Fruit fly (Drosophila melanogaster) whole organism, embryonic: ENCODE measurements around the gene CG43251.

Experiments
- B-H1 ChIP-seq: fragments of 200-800 bp; sonication (Bioruptor generic); IDR thresholded peaks from 3 replicates; pipeline ENCODE4 v1.3.6; 2022; ENCODE audit warnings: missing biosample characterization, missing genetic modification characterization
- CG10565 ChIP-seq: fragments of 200-800 bp; sonication (Bioruptor generic); optimal IDR thresholded peaks from 3 replicates; lab custom pipeline; 2016; ENCODE audit warnings: missing biosample characterization, mild to moderate bottlenecking, missing genetic modification characterization
- CG11398 ChIP-seq: fragments of 200-800 bp; sonication (Bioruptor generic); optimal IDR thresholded peaks from 2 replicates; lab custom pipeline; 2016; ENCODE audit warnings: missing biosample characterization, missing genetic modification characterization
- CG12942 ChIP-seq: fragments of 200-800 bp; sonication (Bioruptor generic); optimal IDR thresholded peaks from 3 replicates; lab custom pipeline; 2016; ENCODE audit warnings: missing biosample characterization, missing genetic modification characterization
- CG13287 ChIP-seq: fragments of 200-800 bp; sonication (Bioruptor generic); IDR thresholded peaks from 2 replicates; pipeline ENCODE4 v1.3.6; 2022; ENCODE audit warnings: missing biosample characterization, missing genetic modification characterization; ENCODE audit not compliant: partially characterized antibody
- CG13624 ChIP-seq: fragments of 200-800 bp; sonication (Bioruptor generic); optimal IDR thresholded peaks from 2 replicates; lab custom pipeline; 2016; ENCODE audit warnings: missing biosample characterization, missing genetic modification characterization
- CG13894 ChIP-seq: fragments of 200-800 bp; sonication (Bioruptor generic); optimal IDR thresholded peaks from 3 replicates; lab custom pipeline; 2018; ENCODE audit warnings: missing biosample characterization, mild to moderate bottlenecking, missing genetic modification characterization, moderate library complexity
- CG15073 ChIP-seq: fragments of 200-800 bp; sonication (Bioruptor generic); optimal IDR thresholded peaks from 2 replicates; lab custom pipeline; 2016; ENCODE audit warnings: missing biosample characterization, missing genetic modification characterization
- CG16863 ChIP-seq: fragments of 200-800 bp; sonication (Bioruptor generic); optimal IDR thresholded peaks from 3 replicates; lab custom pipeline; 2016; ENCODE audit warnings: missing biosample characterization, missing genetic modification characterization
- CG17359 ChIP-seq: fragments of 200-800 bp; sonication (Bioruptor generic); optimal IDR thresholded peaks from 3 replicates; lab custom pipeline; 2018; ENCODE audit warnings: missing biosample characterization, mild to moderate bottlenecking, missing genetic modification characterization, moderate library complexity
- CG18619 ChIP-seq: fragments of 200-800 bp; sonication (Bioruptor generic); optimal IDR thresholded peaks from 3 replicates; lab custom pipeline; 2017; ENCODE audit warnings: missing biosample characterization, mild to moderate bottlenecking, missing genetic modification characterization
- CG2129 ChIP-seq: fragments of 200-800 bp; sonication (Bioruptor generic); IDR thresholded peaks from 2 replicates; pipeline ENCODE4 v1.3.6; 2022; ENCODE audit warnings: missing biosample characterization, missing genetic modification characterization; ENCODE audit not compliant: partially characterized antibody
- CG2199 ChIP-seq: fragments of 200-800 bp; sonication (Bioruptor generic); IDR thresholded peaks from 3 replicates; pipeline ENCODE4 v1.3.6; 2022; ENCODE audit warnings: missing biosample characterization, missing genetic modification characterization
- CG2678 ChIP-seq: fragments of 200-800 bp; sonication (Bioruptor generic); optimal IDR thresholded peaks from 3 replicates; lab custom pipeline; 2019; ENCODE audit warnings: missing biosample characterization, mild to moderate bottlenecking, missing genetic modification characterization, moderate library complexity
- CG3065 ChIP-seq: fragments of 200-800 bp; sonication (Bioruptor generic); optimal IDR thresholded peaks from 2 replicates; lab custom pipeline; 2016; ENCODE audit warnings: missing biosample characterization, missing genetic modification characterization
- CG31388 ChIP-seq: fragments of 200-800 bp; sonication (Bioruptor generic); optimal IDR thresholded peaks from 2 replicates; lab custom pipeline; 2016; ENCODE audit warnings: missing biosample characterization, missing genetic modification characterization
- CG3995 ChIP-seq: fragments of 200-800 bp; sonication (Bioruptor generic); optimal IDR thresholded peaks from 3 replicates; lab custom pipeline; 2016; ENCODE audit warnings: missing biosample characterization, missing genetic modification characterization
- CG42726 ChIP-seq: fragments of 200-800 bp; sonication (Bioruptor generic); IDR thresholded peaks from 2 replicates; pipeline ENCODE4 v1.3.6; 2022; ENCODE audit warnings: missing biosample characterization, missing genetic modification characterization; ENCODE audit not compliant: partially characterized antibody
- CG7928 ChIP-seq: fragments of 200-800 bp; sonication (Bioruptor generic); optimal IDR thresholded peaks from 2 replicates; lab custom pipeline; 2017; ENCODE audit warnings: missing biosample characterization, mild to moderate bottlenecking, missing genetic modification characterization
- CG8765 ChIP-seq: fragments of 200-800 bp; sonication (Bioruptor generic); IDR thresholded peaks from 2 replicates; pipeline ENCODE4 v1.3.6; 2022; ENCODE audit warnings: missing biosample characterization, missing genetic modification characterization
- CG9609 ChIP-seq: fragments of 200-800 bp; sonication (Bioruptor generic); optimal IDR thresholded peaks from 3 replicates; lab custom pipeline; 2016; ENCODE audit warnings: missing biosample characterization, missing genetic modification characterization
- CkIIα-i1 ChIP-seq: fragments of 200-800 bp; sonication (Bioruptor generic); IDR thresholded peaks from 2 replicates; pipeline ENCODE4 v1.3.6; 2022; ENCODE audit warnings: missing biosample characterization, missing genetic modification characterization
- Doc3 ChIP-seq: fragments of 200-800 bp; sonication (Bioruptor generic); IDR thresholded peaks from 3 replicates; pipeline ENCODE4 v1.3.6; 2022; ENCODE audit warnings: missing biosample characterization, missing genetic modification characterization; ENCODE audit not compliant: partially characterized antibody
- Ets97D ChIP-seq: fragments of 200-800 bp; sonication (Bioruptor generic); optimal IDR thresholded peaks from 3 replicates; lab custom pipeline; 2016; ENCODE audit warnings: missing biosample characterization, missing genetic modification characterization
- Hmx ChIP-seq: fragments of 200-800 bp; sonication (Bioruptor generic); optimal IDR thresholded peaks from 2 replicates; lab custom pipeline; 2016; ENCODE audit warnings: missing biosample characterization, missing genetic modification characterization
- Lhr ChIP-seq: fragments of 200-800 bp; sonication (Bioruptor generic); optimal IDR thresholded peaks from 3 replicates; lab custom pipeline; 2017; ENCODE audit warnings: mild to moderate bottlenecking, missing biosample characterization, missing genetic modification reagents, missing genetic modification characterization
- MESR4 ChIP-seq: fragments of 200-800 bp; sonication (Bioruptor generic); optimal IDR thresholded peaks from 2 replicates; lab custom pipeline; 2018; ENCODE audit warnings: missing biosample characterization, mild to moderate bottlenecking, missing genetic modification characterization, moderate library complexity
- Vsx1 ChIP-seq: fragments of 200-800 bp; sonication (Bioruptor generic); optimal IDR thresholded peaks from 2 replicates; lab custom pipeline; 2017; ENCODE audit warnings: missing biosample characterization, mild to moderate bottlenecking, missing genetic modification characterization, missing genetic modification reagents
- al ChIP-seq: fragments of 200-800 bp; sonication (Bioruptor generic); IDR thresholded peaks from 2 replicates; pipeline ENCODE4 v1.3.6; 2022; ENCODE audit warnings: missing biosample characterization, missing genetic modification characterization
- ara ChIP-seq: fragments of 200-800 bp; sonication (Bioruptor generic); IDR thresholded peaks from 2 replicates; pipeline ENCODE4 v1.3.6; 2022; ENCODE audit warnings: missing biosample characterization, missing genetic modification characterization
- az2 ChIP-seq: fragments of 200-800 bp; sonication (Bioruptor generic); optimal IDR thresholded peaks from 3 replicates; lab custom pipeline; 2016; ENCODE audit warnings: missing biosample characterization, missing genetic modification characterization
- ci ChIP-seq: fragments of 200-800 bp; sonication (Bioruptor generic); IDR thresholded peaks from 3 replicates; pipeline ENCODE4 v1.3.6; 2022; ENCODE audit warnings: missing biosample characterization, missing genetic modification characterization
- corto ChIP-seq: fragments of 200-800 bp; sonication (Bioruptor generic); optimal IDR thresholded peaks from 2 replicates; lab custom pipeline; 2016; ENCODE audit warnings: missing biosample characterization, mild to moderate bottlenecking, missing genetic modification characterization, moderate library complexity
- crol ChIP-seq: fragments of 200-800 bp; sonication (Bioruptor generic); IDR thresholded peaks from 2 replicates; pipeline ENCODE4 v1.3.6; 2022; ENCODE audit warnings: missing biosample characterization, missing genetic modification characterization
- dati ChIP-seq: fragments of 200-800 bp; sonication (Bioruptor generic); IDR thresholded peaks from 2 replicates; pipeline ENCODE4 v1.3.6; 2022; ENCODE audit warnings: missing biosample characterization, missing genetic modification characterization
- fu2 ChIP-seq: fragments of 200-800 bp; sonication (Bioruptor generic); optimal IDR thresholded peaks from 2 replicates; lab custom pipeline; 2016; ENCODE audit warnings: missing biosample characterization, missing genetic modification characterization
- gcm ChIP-seq: fragments of 200-800 bp; sonication (Bioruptor generic); optimal IDR thresholded peaks from 2 replicates; lab custom pipeline; 2019; ENCODE audit warnings: missing biosample characterization, mild to moderate bottlenecking, missing genetic modification characterization, moderate library complexity
- gsb ChIP-seq: fragments of 200-800 bp; sonication (Bioruptor generic); IDR thresholded peaks from 2 replicates; pipeline ENCODE4 v1.3.6; 2022; ENCODE audit warnings: missing biosample characterization, missing genetic modification characterization
- her ChIP-seq: fragments of 200-800 bp; sonication (Bioruptor generic); optimal IDR thresholded peaks from 2 replicates; lab custom pipeline; 2016; ENCODE audit warnings: missing biosample characterization, missing genetic modification characterization
- ind ChIP-seq: fragments of 200-800 bp; sonication (Bioruptor generic); optimal IDR thresholded peaks from 3 replicates; lab custom pipeline; 2016; ENCODE audit warnings: missing biosample characterization, missing genetic modification characterization
- kni ChIP-seq: fragments of 200-800 bp; sonication (Bioruptor generic); optimal IDR thresholded peaks from 3 replicates; lab custom pipeline; 2017; ENCODE audit warnings: mild to moderate bottlenecking, missing biosample characterization, missing genetic modification reagents, missing genetic modification characterization
- luna ChIP-seq: fragments of 200-800 bp; sonication (Bioruptor generic); optimal IDR thresholded peaks from 2 replicates; lab custom pipeline; 2016; ENCODE audit warnings: missing biosample characterization, missing genetic modification characterization
- nerfin-2 ChIP-seq: fragments of 200-800 bp; sonication (Bioruptor generic); IDR thresholded peaks from 2 replicates; pipeline ENCODE4 v1.3.6; 2022; ENCODE audit warnings: missing biosample characterization, missing genetic modification characterization; ENCODE audit not compliant: partially characterized antibody
- pfk ChIP-seq: fragments of 200-800 bp; sonication (Bioruptor generic); optimal IDR thresholded peaks from 2 replicates; lab custom pipeline; 2018; ENCODE audit warnings: missing biosample characterization, mild to moderate bottlenecking, missing genetic modification characterization, moderate library complexity
- pita ChIP-seq: fragments of 200-800 bp; sonication (Bioruptor generic); optimal IDR thresholded peaks from 2 replicates; lab custom pipeline; 2017; ENCODE audit warnings: missing biosample characterization, mild to moderate bottlenecking, missing genetic modification characterization
- pros ChIP-seq: fragments of 200-800 bp; sonication (Bioruptor generic); optimal IDR thresholded peaks from 3 replicates; lab custom pipeline; 2019; ENCODE audit warnings: missing biosample characterization, mild to moderate bottlenecking, missing genetic modification characterization, moderate library complexity
- run ChIP-seq: fragments of 200-800 bp; sonication (Bioruptor generic); optimal IDR thresholded peaks from 3 replicates; lab custom pipeline; 2018; ENCODE audit warnings: missing biosample characterization, mild to moderate bottlenecking, missing genetic modification characterization
- sc ChIP-seq, 3 experiments: fragments of >200 bp in 2 of 3; fragments of 200-800 bp in 1 of 3; sonication (Bioruptor generic) in 1 of 3; optimal IDR thresholded peaks; 2 replicates in 2 of 3; 3 replicates in 1 of 3; lab custom pipeline; 2017; ENCODE audit warnings: mild to moderate bottlenecking in 1 of 3, missing biosample characterization in 1 of 3, missing genetic modification characterization in 1 of 3, missing genetic modification reagents in 1 of 3
- unc-4 ChIP-seq: fragments of 200-800 bp; sonication (Bioruptor generic); IDR thresholded peaks from 2 replicates; pipeline ENCODE4 v1.3.6; 2022; ENCODE audit warnings: missing biosample characterization, missing genetic modification characterization; ENCODE audit not compliant: partially characterized antibody
- zfh2 ChIP-seq: fragments of 200-800 bp; sonication (Bioruptor generic); optimal IDR thresholded peaks from 2 replicates; lab custom pipeline; 2016; ENCODE audit warnings: missing biosample characterization, missing genetic modification characterization

CG43251 gene

DNA sequence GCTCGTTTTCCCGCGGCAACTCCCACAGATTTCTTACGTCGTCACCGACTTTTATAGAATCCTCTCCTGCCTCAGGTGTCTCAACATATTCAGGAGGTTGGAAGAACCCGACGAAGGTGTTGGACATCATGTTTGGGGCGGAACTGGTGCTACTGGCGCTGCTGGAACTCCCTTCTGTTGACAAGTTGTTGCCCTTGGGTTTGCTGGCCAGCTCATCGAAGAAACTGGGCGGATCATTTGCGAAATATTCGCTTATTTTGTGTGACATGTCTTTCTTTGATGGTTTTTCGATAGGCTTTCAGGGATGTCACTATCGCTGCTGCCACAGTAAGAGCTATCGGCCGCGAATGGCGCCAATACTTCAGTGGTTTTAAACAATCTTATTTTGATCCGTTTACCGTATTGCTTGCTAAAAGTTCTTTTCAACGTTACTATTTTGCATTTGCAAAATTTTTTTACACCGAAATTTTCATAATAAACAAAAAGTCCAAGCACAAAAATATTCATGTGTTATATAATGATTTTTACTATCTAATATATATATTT lies 29.2 kb downstream of the CG43251 start, which contains the start of gene CG11396 (continued):
- TF ChIP-seq Doc3 (GFP tag; lab: Robert Waterston, UW) (peak; percentile 90), dati (GFP tag; lab: Robert Waterston, UW) (no peak), pita (GFP tag; lab: Kevin White, UChicago) (no peak), CG42726 (GFP tag; lab: Robert Waterston, UW) (peak; percentile 94), CG2199 (GFP tag; lab: Robert Waterston, UW) (no peak), al (no peak), MESR4 (GFP tag; lab: Kevin White, UChicago) (peak; percentile 95), run (tag; lab: Kevin White, UChicago) (no peak), Hmx (GFP tag; lab: Kevin White, UChicago) (no peak), Ets97D (peak; percentile 20), kni (GFP tag; lab: Kevin White, UChicago) (no peak), corto (GFP tag; lab: Kevin White, UChicago) (no peak), gsb (no peak), CG17359 (tag; lab: Kevin White, UChicago) (no peak), CG3065 (GFP tag; lab: Kevin White, UChicago) (no peak), Lhr (GFP tag; lab: Kevin White, UChicago) (no peak), gcm (GFP tag; lab: Kevin White, UChicago) (no peak), CG16863 (GFP tag; lab: Kevin White, UChicago) (no peak), CG10565 (GFP tag; lab: Kevin White, UChicago) (no peak), CG9609 (GFP tag; lab: Kevin White, UChicago) (no peak), CG11398 (GFP tag; lab: Kevin White, UChicago) (no peak), luna (GFP tag; lab: Kevin White, UChicago) (no peak), CG15073 (GFP tag; lab: Kevin White, UChicago) (no peak), zfh2 (GFP tag; lab: Kevin White, UChicago) (no peak), crol (GFP tag; lab: Robert Waterston, UW) (no peak), CkIIα-i1 (GFP tag; lab: Robert Waterston, UW) (no peak), Vsx1 (GFP tag; lab: Kevin White, UChicago) (no peak), pfk (GFP tag; lab: Kevin White, UChicago) (no peak), CG2678 (tag; lab: Kevin White, UChicago) (no peak), nerfin-2 (GFP tag; lab: Robert Waterston, UW) (peak; percentile 79), CG8765 (no peak), pros (no peak), CG2129 (peak; percentile 74), CG7928 (GFP tag; lab: Kevin White, UChicago) (no peak), az2 (no peak), CG13624 (peak; percentile 14), fu2 (no peak), CG13287 (GFP tag; lab: Robert Waterston, UW) (peak; percentile 97), ci (0 out of 3 replicates have a peak, but pooled peaks have one; percentile 16), ara (GFP tag; lab: Robert Waterston, UW) (no peak), B-H1 (GFP tag; lab: Robert Waterston, UW) (no peak), CG3995 (GFP tag; lab: Kevin White, UChicago) (no peak), CG12942 (no peak), her (GFP tag; lab: Kevin White, UChicago) (peak; percentile 5), unc-4 (peak; percentile 96), ind (GFP tag; lab: Kevin White, UChicago) (no peak), CG31388 (GFP tag; lab: Kevin White, UChicago) (no peak), CG18619 (no peak), CG13894 (tag; lab: Kevin White, UChicago) (no peak), sc (optimal IDR thresholded peaks at IDR 0.05; lab: Kevin White, UChicago) (no peak), sc (GFP tag; optimal IDR thresholded peaks at IDR 0.05; lab: Kevin White, UChicago) (no peak)
